Worm (Caenorhabditis elegans) whole organism, L2 larva: ENCODE data around the gene pals-20.
A peak's percentile ranks its signal among the peaks of the same experiment; 100 is the strongest.

Experiments
- C34F6.9 ChIP-seq: fragments of 150-350 bp; optimal IDR thresholded peaks from 2 replicates; lab custom pipeline; 2014; ENCODE audit warnings: missing biosample characterization, missing genetic modification characterization
- F13H6.1 ChIP-seq: sonication (generic microtip); optimal IDR thresholded peaks from 2 replicates; lab custom pipeline; 2016; ENCODE audit warnings: missing genetic modification characterization, missing compliant biosample characterization
- R02D3.7 ChIP-seq: fragments of 150-350 bp; optimal IDR thresholded peaks from 2 replicates; lab custom pipeline; 2014; ENCODE audit warnings: missing biosample characterization, missing genetic modification characterization
- Y55F3AM.14 ChIP-seq: fragments of 200-800 bp; sonication (Bioruptor generic); optimal IDR thresholded peaks from 2 replicates; lab custom pipeline; 2018; ENCODE audit warnings: mild to moderate bottlenecking, missing genetic modification characterization, missing compliant biosample characterization
- ZK546.5 ChIP-seq: sonication (generic microtip); optimal IDR thresholded peaks from 2 replicates; lab custom pipeline; 2017; ENCODE audit warnings: missing biosample characterization, missing genetic modification characterization
- alr-1 ChIP-seq: fragments of 150-350 bp; optimal IDR thresholded peaks from 2 replicates; lab custom pipeline; 2014; ENCODE audit warnings: missing biosample characterization, missing genetic modification characterization
- aly-2 ChIP-seq: fragments of 150-350 bp; optimal IDR thresholded peaks from 2 replicates; lab custom pipeline; 2014; ENCODE audit warnings: missing biosample characterization, missing genetic modification characterization
- ama-1 ChIP-seq: fragments of 150-350 bp; optimal IDR thresholded peaks from 2 replicates; lab custom pipeline; 2018; ENCODE audit warnings: inconsistent platforms
- blmp-1 ChIP-seq: sonication (generic microtip); optimal IDR thresholded peaks from 2 replicates; lab custom pipeline; 2017; ENCODE audit warnings: missing genetic modification characterization, mild to moderate bottlenecking, missing compliant biosample characterization, antibody characterized with exemption, moderate library complexity; ENCODE audit not compliant: insufficient read depth
- ceh-82 ChIP-seq: fragments of 150-350 bp; optimal IDR thresholded peaks from 2 replicates; lab custom pipeline; 2014; ENCODE audit warnings: missing biosample characterization, missing genetic modification characterization
- crh-2 ChIP-seq: sonication (generic microtip); optimal IDR thresholded peaks from 2 replicates; lab custom pipeline; 2017; ENCODE audit warnings: missing biosample characterization, missing genetic modification characterization
- elt-1 ChIP-seq: fragments of 150-350 bp; optimal IDR thresholded peaks from 2 replicates; lab custom pipeline; 2014; ENCODE audit warnings: missing biosample characterization, missing genetic modification characterization
- elt-3 ChIP-seq: sonication (generic microtip); optimal IDR thresholded peaks from 2 replicates; lab custom pipeline; 2017; ENCODE audit warnings: missing biosample characterization, missing genetic modification characterization
- fos-1 ChIP-seq: fragments of 150-350 bp; optimal IDR thresholded peaks from 2 replicates; lab custom pipeline; 2014; ENCODE audit warnings: missing biosample characterization, missing genetic modification characterization
- gmeb-1 ChIP-seq: fragments of 150-350 bp; optimal IDR thresholded peaks from 2 replicates; lab custom pipeline; 2014; ENCODE audit warnings: missing biosample characterization, missing genetic modification characterization
- lin-13 ChIP-seq: fragments of 150-350 bp; optimal IDR thresholded peaks from 2 replicates; lab custom pipeline; 2014; ENCODE audit warnings: missing biosample characterization, missing genetic modification reagents, missing genetic modification characterization
- lin-39 ChIP-seq: fragments of 150-350 bp; optimal IDR thresholded peaks from 2 replicates; lab custom pipeline; 2014; ENCODE audit warnings: missing biosample characterization, missing genetic modification reagents, missing genetic modification characterization
- mab-5 ChIP-seq: fragments of 150-350 bp; optimal IDR thresholded peaks from 2 replicates; lab custom pipeline; 2014; ENCODE audit warnings: missing biosample characterization, missing genetic modification characterization
- mbf-1 ChIP-seq: sonication (generic microtip); optimal IDR thresholded peaks from 2 replicates; lab custom pipeline; 2017; ENCODE audit warnings: missing biosample characterization, missing genetic modification characterization
- nhr-11 ChIP-seq: fragments of 150-350 bp; optimal IDR thresholded peaks from 2 replicates; lab custom pipeline; 2014; ENCODE audit warnings: missing biosample characterization, missing genetic modification characterization
- nhr-12 ChIP-seq: fragments of 150-350 bp; optimal IDR thresholded peaks from 2 replicates; lab custom pipeline; 2014; ENCODE audit warnings: missing biosample characterization, missing genetic modification characterization
- nhr-129 ChIP-seq: fragments of 150-350 bp; optimal IDR thresholded peaks from 2 replicates; lab custom pipeline; 2014; ENCODE audit warnings: missing biosample characterization, missing genetic modification characterization
- nhr-21 ChIP-seq: fragments of 150-350 bp; optimal IDR thresholded peaks from 2 replicates; lab custom pipeline; 2014; ENCODE audit warnings: missing biosample characterization, missing genetic modification characterization
- nhr-23 ChIP-seq: fragments of 150-350 bp; optimal IDR thresholded peaks from 2 replicates; lab custom pipeline; 2014; ENCODE audit warnings: missing biosample characterization, missing genetic modification reagents, missing genetic modification characterization
- nhr-237 ChIP-seq: fragments of 150-350 bp; optimal IDR thresholded peaks from 2 replicates; lab custom pipeline; 2014; ENCODE audit warnings: missing biosample characterization, missing genetic modification characterization
- nhr-25 ChIP-seq: fragments of 150-350 bp; sonication (generic microtip); optimal IDR thresholded peaks from 3 replicates; lab custom pipeline; 2014; ENCODE audit warnings: missing biosample characterization, missing genetic modification characterization
- peb-1 ChIP-seq: fragments of 150-350 bp; optimal IDR thresholded peaks from 2 replicates; lab custom pipeline; 2014; ENCODE audit warnings: missing biosample characterization, missing genetic modification characterization
- skn-1 ChIP-seq: sonication (generic microtip); optimal IDR thresholded peaks from 2 replicates; lab custom pipeline; 2017; ENCODE audit warnings: missing biosample characterization, missing genetic modification characterization
- sma-3 ChIP-seq: sonication (generic microtip); optimal IDR thresholded peaks from 2 replicates; lab custom pipeline; 2016; ENCODE audit warnings: missing genetic modification reagents, missing genetic modification characterization, missing compliant biosample characterization
- sma-9 ChIP-seq, 2 experiments: fragments of 150-350 bp in 1 of 2; sonication (generic microtip) in 1 of 2; optimal IDR thresholded peaks; 2 replicates each; lab custom pipeline; 2014 to 2016; ENCODE audit warnings: missing genetic modification characterization in 2 of 2, mild to moderate bottlenecking in 1 of 2, missing biosample characterization in 1 of 2, missing compliant biosample characterization in 1 of 2, missing genetic modification reagents in 1 of 2, moderate library complexity in 1 of 2
- snpc-4 ChIP-seq: fragments of 150-350 bp; optimal IDR thresholded peaks from 2 replicates; lab custom pipeline; 2014; ENCODE audit warnings: missing biosample characterization, missing genetic modification characterization
- unc-55 ChIP-seq: fragments of 150-350 bp; sonication (generic microtip); optimal IDR thresholded peaks from 3 replicates; lab custom pipeline; 2014; ENCODE audit warnings: missing biosample characterization, missing genetic modification reagents, missing genetic modification characterization
- unc-62 ChIP-seq: fragments of 150-350 bp; optimal IDR thresholded peaks from 2 replicates; lab custom pipeline; 2014; ENCODE audit warnings: missing biosample characterization, missing genetic modification reagents, missing genetic modification characterization
- zag-1 ChIP-seq: fragments of 150-350 bp; optimal IDR thresholded peaks from 2 replicates; lab custom pipeline; 2014; ENCODE audit warnings: missing biosample characterization, missing genetic modification characterization
- ztf-11 ChIP-seq: sonication (generic microtip); optimal IDR thresholded peaks from 2 replicates; lab custom pipeline; 2017; ENCODE audit warnings: missing biosample characterization, missing genetic modification characterization
- ztf-4 ChIP-seq: fragments of 150-350 bp; optimal IDR thresholded peaks from 2 replicates; lab custom pipeline; 2014; ENCODE audit warnings: missing biosample characterization, missing genetic modification characterization

Gene pals-20

ce11 chrIII:1418709-1419108 lies 30.6 kb upstream of the pals-20 start (continued):
- TF ChIP-seq sma-9 (GFP tag; optimal IDR thresholded peaks at IDR 0.05; lab: Kevin White, UChicago) (peak; percentile 88), sma-9 (tag; optimal IDR thresholded peaks at IDR 0.05; lab: Kevin White, UChicago) (no peak), zag-1 (tag; lab: Kevin White, UChicago) (peak; percentile 14), ztf-11 (no peak), nhr-11 (tag; lab: Kevin White, UChicago) (no peak), gmeb-1 (tag; lab: Kevin White, UChicago) (peak; percentile 63), skn-1 (no peak), elt-3 (no peak), nhr-23 (no peak), crh-2 (tag; lab: Kevin White, UChicago) (peak; percentile 88), elt-1 (no peak)

ce11 chrIII:1417090-1417489 lies 29.0 kb upstream of the pals-20 start, which contains the start of gene elc-1:
Gene elc-1, minus strand, starts transcription at chrIII:1417190.
- TF ChIP-seq unc-55 (GFP tag; lab: Kevin White, UChicago), result no peak
- TF ChIP-seq aly-2, result no peak
- TF ChIP-seq lin-39 (tag; lab: Kevin White, UChicago), result no peak
- no peak for TF ChIP-seq sma-3
- TF ChIP-seq fos-1 (tag; lab: Kevin White, UChicago), result no peak
- no peak for TF ChIP-seq nhr-129
- no peak for TF ChIP-seq mbf-1 (tag; lab: Kevin White, UChicago)
- TF ChIP-seq peb-1 (tag; lab: Kevin White, UChicago), result no peak
- no peak for TF ChIP-seq ama-1 (lab: Kevin White, UChicago)
- no peak for TF ChIP-seq zag-1 (tag; lab: Kevin White, UChicago)
- TF ChIP-seq ceh-82 (tag; lab: Kevin White, UChicago), result no peak
- no peak for TF ChIP-seq skn-1
- no peak for TF ChIP-seq R02D3.7
- no peak for TF ChIP-seq nhr-21 (tag; lab: Kevin White, UChicago)
- no peak for TF ChIP-seq Y55F3AM.14
- TF ChIP-seq nhr-12, result no peak
- TF ChIP-seq gmeb-1 (tag; lab: Kevin White, UChicago), result no peak

ce11 chrIII:1416571-1416970 lies 28.4 kb upstream of the pals-20 start:
- TF ChIP-seq ztf-11 (no peak), blmp-1 (tag; lab: Kevin White, UChicago) (no peak), ceh-82 (tag; lab: Kevin White, UChicago) (no peak), ama-1 (lab: Kevin White, UChicago) (no peak), aly-2 (no peak), nhr-25 (tag; lab: Kevin White, UChicago) (no peak), ZK546.5 (tag; lab: Kevin White, UChicago) (no peak), C34F6.9 (tag; lab: Kevin White, UChicago) (no peak), alr-1 (tag; lab: Kevin White, UChicago) (no peak), gmeb-1 (tag; lab: Kevin White, UChicago) (no peak), lin-13 (GFP tag; lab: Kevin White, UChicago) (no peak), sma-3 (no peak), R02D3.7 (no peak), nhr-12 (no peak), peb-1 (tag; lab: Kevin White, UChicago) (no peak), nhr-23 (no peak), nhr-237 (tag; lab: Kevin White, UChicago) (no peak), Y55F3AM.14 (no peak)

- TF ChIP-seq fos-1 (tag; lab: Kevin White, UChicago), result peak; percentile 66
- TF ChIP-seq sma-9 (GFP tag; optimal IDR thresholded peaks at IDR 0.05; lab: Kevin White, UChicago), result no peak
- TF ChIP-seq sma-9 (tag; optimal IDR thresholded peaks at IDR 0.05; lab: Kevin White, UChicago), result no peak
Measured at ce11 chrIII:1413890-1414613, 25.9 kb upstream of the pals-20 start, which contains the start of gene Y82E9BR.14. Gene Y82E9BR.14, minus strand, starts transcription at chrIII:1414116.

- TF ChIP-seq skn-1, result no peak
- TF ChIP-seq unc-62, result no peak
- no peak for TF ChIP-seq nhr-21 (tag; lab: Kevin White, UChicago)
- TF ChIP-seq sma-9 (GFP tag; optimal IDR thresholded peaks at IDR 0.05; lab: Kevin White, UChicago), result no peak
- TF ChIP-seq sma-9 (tag; optimal IDR thresholded peaks at IDR 0.05; lab: Kevin White, UChicago), result no peak
- no peak for TF ChIP-seq ZK546.5 (tag; lab: Kevin White, UChicago)
- TF ChIP-seq C34F6.9 (tag; lab: Kevin White, UChicago), result no peak
- TF ChIP-seq peb-1 (tag; lab: Kevin White, UChicago), result no peak
- TF ChIP-seq nhr-25 (tag; lab: Kevin White, UChicago), result no peak
- no peak for TF ChIP-seq nhr-129
- no peak for TF ChIP-seq mab-5 (tag; lab: Kevin White, UChicago)
- no peak for TF ChIP-seq nhr-11 (tag; lab: Kevin White, UChicago)
- no peak for TF ChIP-seq ztf-4 (tag; lab: Kevin White, UChicago)
- no peak for TF ChIP-seq snpc-4 (tag; lab: Kevin White, UChicago)
- TF ChIP-seq sma-3, result no peak
- no peak for TF ChIP-seq zag-1 (tag; lab: Kevin White, UChicago)
- no peak for TF ChIP-seq Y55F3AM.14
- no peak for TF ChIP-seq F13H6.1 (tag; lab: Kevin White, UChicago)
- TF ChIP-seq, all 48 proteins: peak for 0
Measured at ce11 chrIII:1413125-1413837, 25.2 kb upstream of the pals-20 start.
